Worm (Caenorhabditis elegans) whole organism, L4 larva: Measurements from ENCODE around the gene mltn-11.

Experiments used
- F26F4.8 ChIP-seq: fragments of 200-800 bp; sonication (Bioruptor generic); conservative IDR thresholded peaks from 2 replicates; pipeline ENCODE4 v1.3.6; 2022; ENCODE audit warnings: missing genetic modification characterization, missing compliant biosample characterization
- F44E2.7 ChIP-seq: fragments of 200-800 bp; sonication (Bioruptor generic); IDR thresholded peaks from 2 replicates; pipeline ENCODE4 v2.1.2; 2022; ENCODE audit warnings: missing genetic modification characterization, missing compliant biosample characterization
- F49E8.2 ChIP-seq: sonication (generic microtip); optimal IDR thresholded peaks from 2 replicates; lab custom pipeline; 2016; ENCODE audit warnings: missing compliant biosample characterization, mild to moderate bottlenecking, missing genetic modification characterization, borderline replicate concordance
- R02D3.7 ChIP-seq: fragments of 150-350 bp; sonication (generic microtip); optimal IDR thresholded peaks from 3 replicates; lab custom pipeline; 2014; ENCODE audit warnings: missing biosample characterization, missing genetic modification characterization
- T26A8.4 ChIP-seq: fragments of 200-800 bp; sonication (Bioruptor generic); IDR thresholded peaks from 2 replicates; pipeline ENCODE4 v1.3.6; 2022; ENCODE audit warnings: missing genetic modification characterization, missing compliant biosample characterization
- Y48G9A.11 ChIP-seq: fragments of 200-800 bp; sonication (Bioruptor generic); IDR thresholded peaks from 2 replicates; pipeline ENCODE4 v1.3.6; 2022; ENCODE audit warnings: missing genetic modification reagents, missing genetic modification characterization, missing compliant biosample characterization
- Y5F2A.4 ChIP-seq: fragments of 200-800 bp; sonication (Bioruptor generic); optimal IDR thresholded peaks from 2 replicates; lab custom pipeline; 2018; ENCODE audit warnings: mild to moderate bottlenecking, missing genetic modification characterization, missing compliant biosample characterization
- ZK337.2 ChIP-seq: fragments of 200-800 bp; sonication (Bioruptor generic); IDR thresholded peaks from 2 replicates; pipeline ENCODE4 v1.3.6; 2022; ENCODE audit warnings: missing genetic modification reagents, missing genetic modification characterization, missing compliant biosample characterization
- aha-1 ChIP-seq: fragments of 150-350 bp; peaks from one replicate; lab custom pipeline; 2014; ENCODE audit warnings: missing biosample characterization, missing genetic modification characterization
- arid-1 ChIP-seq: fragments of 200-800 bp; sonication (Bioruptor generic); conservative IDR thresholded peaks from 2 replicates; pipeline ENCODE4 v1.3.6; 2022; ENCODE audit warnings: missing genetic modification reagents, missing genetic modification characterization, missing compliant biosample characterization
- ceh-28 ChIP-seq: fragments of 150-350 bp; optimal IDR thresholded peaks from 2 replicates; lab custom pipeline; 2014; ENCODE audit warnings: missing biosample characterization, missing genetic modification reagents, missing genetic modification characterization
- ceh-62 ChIP-seq: sonication (generic microtip); optimal IDR thresholded peaks from 2 replicates; lab custom pipeline; 2017; ENCODE audit warnings: missing biosample characterization, missing genetic modification characterization
- ces-1 ChIP-seq: fragments of 150-350 bp; sonication (generic microtip); optimal IDR thresholded peaks from 4 replicates; lab custom pipeline; 2014; ENCODE audit warnings: missing biosample characterization, missing genetic modification reagents, missing genetic modification characterization
- daf-16 ChIP-seq, 3 experiments: sonication (generic microtip); optimal IDR thresholded peaks; 2 replicates each; lab custom pipeline; 2016 to 2017; ENCODE audit warnings: missing genetic modification characterization in 3 of 3, missing genetic modification reagents in 3 of 3, mild to moderate bottlenecking in 2 of 3, missing compliant biosample characterization in 2 of 3, missing biosample characterization in 1 of 3, moderate library complexity in 1 of 3
- daf-19 ChIP-seq: fragments of 200-800 bp; sonication (Bioruptor generic); conservative IDR thresholded peaks from 2 replicates; pipeline ENCODE4 v1.3.6; 2022; ENCODE audit warnings: missing genetic modification characterization, missing compliant biosample characterization
- dmd-6 ChIP-seq: fragments of 200-800 bp; sonication (Bioruptor generic); IDR thresholded peaks from 2 replicates; pipeline ENCODE4 v1.3.6; 2022; ENCODE audit warnings: missing genetic modification reagents, missing genetic modification characterization, missing compliant biosample characterization
- dmd-8 ChIP-seq: fragments of 200-800 bp; sonication (Bioruptor generic); IDR thresholded peaks from 2 replicates; pipeline ENCODE4 v1.3.6; 2022; ENCODE audit warnings: missing genetic modification characterization, missing compliant biosample characterization
- duxl-1 ChIP-seq: sonication (generic microtip); optimal IDR thresholded peaks from 2 replicates; lab custom pipeline; 2016; ENCODE audit warnings: mild to moderate bottlenecking, missing genetic modification characterization, moderate library complexity, missing compliant biosample characterization; ENCODE audit not compliant: poor library complexity
- egl-43 ChIP-seq: fragments of 200-800 bp; sonication (Bioruptor generic); IDR thresholded peaks from 2 replicates; pipeline ENCODE4 v1.3.6; 2022; ENCODE audit warnings: missing genetic modification reagents, missing genetic modification characterization, missing compliant biosample characterization
- fkh-10 ChIP-seq: fragments of 150-350 bp; optimal IDR thresholded peaks from 2 replicates; lab custom pipeline; 2014; ENCODE audit warnings: missing biosample characterization, missing genetic modification reagents, missing genetic modification characterization
- hlh-30 ChIP-seq: sonication (generic microtip); optimal IDR thresholded peaks from 2 replicates; lab custom pipeline; 2017; ENCODE audit warnings: antibody characterized with exemption, mild to moderate bottlenecking, missing genetic modification characterization, missing compliant biosample characterization; ENCODE audit not compliant: insufficient read depth
- hmg-1.1 ChIP-seq: fragments of 200-800 bp; sonication (Bioruptor generic); IDR thresholded peaks from 2 replicates; pipeline ENCODE4 v1.3.6; 2022; ENCODE audit warnings: missing genetic modification reagents, missing genetic modification characterization, missing compliant biosample characterization
- lim-7 ChIP-seq: fragments of 200-800 bp; sonication (Bioruptor generic); IDR thresholded peaks from 2 replicates; pipeline ENCODE4 v1.3.6; 2022; ENCODE audit warnings: missing genetic modification characterization, missing compliant biosample characterization
- lin-1 ChIP-seq: fragments of 200-800 bp; sonication (Bioruptor generic); IDR thresholded peaks from 2 replicates; pipeline ENCODE4 v1.3.6; 2022; ENCODE audit warnings: missing genetic modification reagents, missing genetic modification characterization, missing compliant biosample characterization
- lin-15B ChIP-seq: fragments of 150-350 bp; sonication (generic microtip); optimal IDR thresholded peaks from 3 replicates; lab custom pipeline; 2014; ENCODE audit warnings: missing biosample characterization, missing genetic modification characterization
- madf-5 ChIP-seq, 2 experiments: fragments of 200-800 bp; sonication (Bioruptor generic); IDR thresholded peaks; 2 replicates each; pipeline ENCODE4 v1.3.6; 2022; ENCODE audit warnings: missing compliant biosample characterization in 2 of 2, missing genetic modification characterization in 2 of 2
- mep-1 ChIP-seq: fragments of 150-350 bp; sonication (generic microtip); optimal IDR thresholded peaks from 3 replicates; lab custom pipeline; 2014; ENCODE audit warnings: missing biosample characterization, missing genetic modification characterization
- mes-2 ChIP-seq: sonication (generic microtip); optimal IDR thresholded peaks from 2 replicates; lab custom pipeline; 2016; ENCODE audit warnings: missing genotype, mild to moderate bottlenecking, missing genetic modification characterization, missing compliant biosample characterization; ENCODE audit not compliant: poor library complexity, severe bottlenecking
- nhr-102 ChIP-seq: sonication (generic microtip); optimal IDR thresholded peaks from 2 replicates; lab custom pipeline; 2016; ENCODE audit warnings: mild to moderate bottlenecking, missing genetic modification characterization, moderate library complexity, missing compliant biosample characterization
- nhr-11 ChIP-seq: fragments of 150-350 bp; optimal IDR thresholded peaks from 2 replicates; lab custom pipeline; 2014; ENCODE audit warnings: missing biosample characterization, missing genetic modification characterization
- nhr-41 ChIP-seq: fragments of 200-800 bp; sonication (Bioruptor generic); IDR thresholded peaks from 2 replicates; pipeline ENCODE4 v1.3.6; 2022; ENCODE audit warnings: missing genetic modification reagents, missing genetic modification characterization, missing compliant biosample characterization
- nhr-42 ChIP-seq: fragments of 200-800 bp; sonication (Bioruptor generic); IDR thresholded peaks from 2 replicates; pipeline ENCODE4 v1.3.6; 2022; ENCODE audit warnings: missing genetic modification characterization, missing compliant biosample characterization
- nhr-76 ChIP-seq: fragments of 150-350 bp; optimal IDR thresholded peaks from 2 replicates; lab custom pipeline; 2014; ENCODE audit warnings: missing biosample characterization, missing genetic modification characterization
- php-3 ChIP-seq: fragments of 200-800 bp; sonication (Bioruptor generic); IDR thresholded peaks from 2 replicates; pipeline ENCODE4 v1.3.6; 2022; ENCODE audit warnings: missing genetic modification reagents, missing genetic modification characterization, missing compliant biosample characterization
- rbr-2 ChIP-seq: sonication (generic microtip); optimal IDR thresholded peaks from 2 replicates; lab custom pipeline; 2016; ENCODE audit warnings: missing genotype, missing genetic modification characterization, missing compliant biosample characterization
- sdz-12 ChIP-seq: fragments of 200-800 bp; sonication (Bioruptor generic); optimal IDR thresholded peaks from 2 replicates; lab custom pipeline; 2018; ENCODE audit warnings: mild to moderate bottlenecking, missing genetic modification characterization, missing compliant biosample characterization
- skn-1 ChIP-seq: fragments of 150-350 bp; optimal IDR thresholded peaks from 2 replicates; lab custom pipeline; 2014; ENCODE audit warnings: missing biosample characterization, missing genetic modification characterization
- snpc-1.2 ChIP-seq: fragments of 200-800 bp; sonication (Bioruptor generic); IDR thresholded peaks from 2 replicates; pipeline ENCODE4 v1.3.6; 2022; ENCODE audit warnings: missing genetic modification reagents, missing genetic modification characterization, missing compliant biosample characterization
- tag-97 ChIP-seq: fragments of 200-800 bp; sonication (Bioruptor generic); IDR thresholded peaks from 2 replicates; pipeline ENCODE4 v1.3.6; 2022; ENCODE audit warnings: missing genetic modification characterization, missing compliant biosample characterization
- unc-130 ChIP-seq: sonication (generic microtip); optimal IDR thresholded peaks from 2 replicates; lab custom pipeline; 2016; ENCODE audit warnings: missing genetic modification reagents, missing genetic modification characterization, missing compliant biosample characterization
- unc-39 ChIP-seq: sonication (generic microtip); optimal IDR thresholded peaks from 2 replicates; lab custom pipeline; 2017; ENCODE audit warnings: missing biosample characterization, missing genetic modification characterization
- vab-7 ChIP-seq: fragments of 200-800 bp; sonication (Bioruptor generic); IDR thresholded peaks from 2 replicates; pipeline ENCODE4 v1.3.6; 2022; ENCODE audit warnings: missing genetic modification reagents, missing genetic modification characterization, missing compliant biosample characterization
- zfp-3 ChIP-seq: fragments of 200-800 bp; sonication (Bioruptor generic); conservative IDR thresholded peaks from 2 replicates; pipeline ENCODE4 v1.3.6; 2022; ENCODE audit warnings: missing genetic modification reagents, missing genetic modification characterization, missing compliant biosample characterization

Gene mltn-11

DNA sequence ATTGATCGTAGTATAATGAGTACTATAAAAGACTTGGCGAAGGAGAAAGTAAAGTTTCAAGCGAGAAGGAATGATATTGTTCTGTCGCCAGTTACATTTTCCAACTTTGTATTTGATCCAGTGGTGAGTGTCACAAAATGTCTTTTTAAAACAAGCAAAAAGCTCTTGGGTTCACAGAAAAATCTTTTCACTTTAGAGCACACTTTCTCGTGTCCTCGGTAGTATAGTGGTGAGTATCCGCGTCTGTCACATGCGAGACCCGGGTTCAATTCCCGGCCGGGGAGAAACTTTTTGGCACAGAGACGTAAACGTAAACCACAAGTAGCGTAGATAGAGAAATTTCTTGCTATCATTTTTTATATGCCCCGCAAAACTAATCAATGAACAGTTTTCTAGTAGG lies 4.4 kb downstream of the mltn-11 start:
- 0 out of 2 replicates have a peak, but pooled peaks have one; percentile 48 for TF ChIP-seq F44E2.7 (GFP tag; lab: Robert Waterston, UW)
- TF ChIP-seq lin-1 = 0 out of 2 replicates have a peak, but pooled peaks have one; percentile 12
- no peak for TF ChIP-seq F49E8.2 (tag; lab: Kevin White, UChicago)
- peak; percentile 74 for TF ChIP-seq duxl-1
- no peak for TF ChIP-seq nhr-76 (tag; lab: Kevin White, UChicago)
- TF ChIP-seq dmd-8 (GFP tag; lab: Robert Waterston, UW) = peak; percentile 81; the same call in 1 of the 2 replicates
- no peak for TF ChIP-seq fkh-10 (GFP tag; lab: Kevin White, UChicago)
- TF ChIP-seq dmd-6 = peak; percentile 43; the same call in 1 of the 2 replicates
- TF ChIP-seq ceh-62 = no peak
- TF ChIP-seq php-3 = peak; percentile 30; the same call in 1 of the 2 replicates
- TF ChIP-seq F26F4.8 = no peak
- peak; percentile 69 for TF ChIP-seq daf-19 (GFP tag; lab: Robert Waterston, UW)
- TF ChIP-seq zfp-3 (GFP tag; lab: Robert Waterston, UW) = 0 out of 2 replicates have a peak, but pooled peaks have one; percentile 38
- no peak for TF ChIP-seq egl-43
- 0 out of 2 replicates have a peak, but pooled peaks have one; percentile 21 for TF ChIP-seq arid-1
- TF ChIP-seq daf-16 (GFP tag; optimal IDR thresholded peaks at IDR 0.05; lab: Kevin White, UChicago) = no peak
- TF ChIP-seq daf-16 (tag; optimal IDR thresholded peaks at IDR 0.05; lab: Kevin White, UChicago) = peak; percentile 42
- peak; percentile 74 for TF ChIP-seq lim-7 (GFP tag; lab: Robert Waterston, UW)
- TF ChIP-seq nhr-41 = 0 out of 2 replicates have a peak, but pooled peaks have one; percentile 10

DNA sequence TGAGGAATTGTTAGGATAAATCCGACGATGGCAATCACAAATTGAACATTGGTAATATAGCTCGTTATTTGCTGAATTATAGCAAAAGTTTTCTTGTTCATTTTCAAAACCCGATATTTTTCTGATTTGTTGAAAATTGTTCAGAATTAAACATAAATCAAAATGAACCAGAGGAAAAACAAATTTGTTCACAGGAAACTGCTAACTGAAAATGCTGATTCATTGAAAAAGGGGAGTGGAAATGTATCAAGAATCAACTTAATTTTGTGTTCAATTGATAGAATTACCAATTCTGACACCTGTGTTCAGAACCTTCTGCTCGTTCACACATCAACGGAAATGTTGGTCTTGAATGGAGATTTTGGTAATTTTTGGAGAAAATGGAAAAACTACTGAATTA lies 7.6 kb downstream of the mltn-11 start, which contains the start of gene srw-77:
Gene srw-77 (minus strand): TSS at position 101 of the 400 bp plus-strand sequence.
- TF ChIP-seq unc-130 (GFP tag; lab: Kevin White, UChicago) (no peak), mes-2 (tag; lab: Kevin White, UChicago) (no peak), ces-1 (GFP tag; lab: Kevin White, UChicago) (no peak), vab-7 (GFP tag; lab: Robert Waterston, UW) (no peak), R02D3.7 (tag; lab: Kevin White, UChicago) (no peak), ceh-28 (tag; lab: Kevin White, UChicago) (no peak), Y5F2A.4 (GFP tag; lab: Kevin White, UChicago) (no peak), nhr-42 (GFP tag; lab: Robert Waterston, UW) (no peak), sdz-12 (GFP tag; lab: Kevin White, UChicago) (no peak)
- TF ChIP-seq, all 104 proteins: peak for 0

ce11 chrV:16645201-16645940 lies 9.4 kb downstream of the mltn-11 start, which contains the start of gene W06G6.17:
Gene W06G6.17, minus strand, starts transcription at chrV:16645251.
- TF ChIP-seq mes-2 (tag; lab: Kevin White, UChicago) = no peak
- TF ChIP-seq hmg-1.1 (GFP tag; lab: Robert Waterston, UW) = no peak
- TF ChIP-seq php-3 = no peak
- TF ChIP-seq hlh-30 (tag; lab: Kevin White, UChicago) = peak; percentile 74
- no peak for TF ChIP-seq ceh-28 (tag; lab: Kevin White, UChicago)
- TF ChIP-seq aha-1 (tag; lab: Kevin White, UChicago) = no peak
- TF ChIP-seq dmd-8 (GFP tag; lab: Robert Waterston, UW) = 0 out of 2 replicates have a peak, but pooled peaks have one; percentile 30
- no peak for TF ChIP-seq F49E8.2 (tag; lab: Kevin White, UChicago)
- no peak for TF ChIP-seq skn-1 (tag; lab: Kevin White, UChicago)
- no peak for TF ChIP-seq rbr-2
- TF ChIP-seq duxl-1 = peak; percentile 53
- no peak for TF ChIP-seq sdz-12 (GFP tag; lab: Kevin White, UChicago)
- TF ChIP-seq nhr-102 (tag; lab: Kevin White, UChicago) = no peak
- no peak for TF ChIP-seq fkh-10 (GFP tag; lab: Kevin White, UChicago)
- TF ChIP-seq T26A8.4 (GFP tag; lab: Robert Waterston, UW) = no peak
- no peak for TF ChIP-seq snpc-1.2 (GFP tag; lab: Robert Waterston, UW)
- TF ChIP-seq unc-39 = no peak
- TF ChIP-seq F26F4.8 = 0 out of 2 replicates have a peak, but pooled peaks have one; percentile 38
- TF ChIP-seq lim-7 (GFP tag; lab: Robert Waterston, UW) = 0 out of 2 replicates have a peak, but pooled peaks have one; percentile 22
- TF ChIP-seq nhr-11 (tag; lab: Kevin White, UChicago) = no peak
- TF ChIP-seq zfp-3 (GFP tag; lab: Robert Waterston, UW) = no peak
- no peak for TF ChIP-seq mep-1 (tag; lab: Kevin White, UChicago)
- no peak for TF ChIP-seq tag-97 (GFP tag; lab: Robert Waterston, UW)
- TF ChIP-seq madf-5 (GFP tag; IDR thresholded peaks at IDR 0.05; lab: Robert Waterston, UW) = 0 out of 4 replicates have a peak, but pooled peaks of 1 of the 2 experiments have one; percentile 49
- no peak for TF ChIP-seq lin-15B (tag; lab: Kevin White, UChicago)
- 0 out of 2 replicates have a peak, but pooled peaks have one; percentile 23 for TF ChIP-seq Y48G9A.11 (GFP tag; lab: Robert Waterston, UW)
- no peak for TF ChIP-seq ZK337.2
- peak; percentile 28; the same call in 1 of the 2 replicates for TF ChIP-seq dmd-6
